Worm (Caenorhabditis elegans) whole organism, L1 larva: Measurements from ENCODE around the gene M02B1.3.

Experiments used
- C34B4.2 ChIP-seq: sonication (generic microtip); optimal IDR thresholded peaks from 2 replicates; lab custom pipeline; 2017; ENCODE audit warnings: mild to moderate bottlenecking, missing genetic modification characterization, missing compliant biosample characterization
- aly-2 ChIP-seq: fragments of 150-350 bp; optimal IDR thresholded peaks from 2 replicates; lab custom pipeline; 2014; ENCODE audit warnings: missing biosample characterization, missing genetic modification characterization
- blmp-1 ChIP-seq: fragments of 150-350 bp; optimal IDR thresholded peaks from 2 replicates; lab custom pipeline; 2014; ENCODE audit warnings: missing biosample characterization, missing genetic modification characterization
- dsc-1 ChIP-seq: sonication (generic microtip); optimal IDR thresholded peaks from 2 replicates; lab custom pipeline; 2016; ENCODE audit warnings: mild to moderate bottlenecking, missing genetic modification characterization, missing compliant biosample characterization
- efl-1 ChIP-seq, 4 experiments: fragments of 150-350 bp; optimal IDR thresholded peaks in 3 of 4; peaks in 1 of 4; 1 replicate in 1 of 4; 2 replicates in 3 of 4; lab custom pipeline; 2014; ENCODE audit warnings: missing biosample characterization in 2 of 4, missing genetic modification characterization in 2 of 4, missing genetic modification reagents in 2 of 4
- egl-13 ChIP-seq: sonication (generic microtip); optimal IDR thresholded peaks from 2 replicates; lab custom pipeline; 2016; ENCODE audit warnings: missing genotype, missing genetic modification reagents, missing genetic modification characterization, missing compliant biosample characterization
- elt-2 ChIP-seq: sonication (generic microtip); optimal IDR thresholded peaks from 2 replicates; lab custom pipeline; 2016; ENCODE audit warnings: missing genetic modification characterization, mild to moderate bottlenecking, inconsistent platforms, missing compliant biosample characterization, missing genetic modification reagents
- elt-3 ChIP-seq, 6 experiments: fragments of 150-350 bp in 1 of 6; sonication (generic microtip); optimal IDR thresholded peaks; 2 replicates each; lab custom pipeline; 2017 to 2018; ENCODE audit warnings: missing biosample characterization in 6 of 6, missing genetic modification characterization in 6 of 6, inconsistent platforms in 1 of 6
- ets-5 ChIP-seq: fragments of 200-800 bp; sonication (Bioruptor generic); IDR thresholded peaks from 2 replicates; pipeline ENCODE4 v1.3.6; 2022; ENCODE audit warnings: missing genetic modification characterization, missing compliant biosample characterization
- fkh-8 ChIP-seq: sonication (generic microtip); optimal IDR thresholded peaks from 2 replicates; lab custom pipeline; 2016; ENCODE audit warnings: mild to moderate bottlenecking, missing genetic modification characterization, missing compliant biosample characterization
- hlh-17 ChIP-seq: fragments of 200-800 bp; sonication (Bioruptor generic); optimal IDR thresholded peaks from 2 replicates; lab custom pipeline; 2018; ENCODE audit warnings: missing genetic modification characterization, mild to moderate bottlenecking, missing compliant biosample characterization, moderate library complexity, borderline replicate concordance
- hlh-4 ChIP-seq: sonication (generic microtip); optimal IDR thresholded peaks from 2 replicates; lab custom pipeline; 2016; ENCODE audit warnings: mild to moderate bottlenecking, missing genetic modification characterization, missing compliant biosample characterization
- lin-14 ChIP-seq: fragments of 200-800 bp; sonication (Bioruptor generic); optimal IDR thresholded peaks from 2 replicates; lab custom pipeline; 2018; ENCODE audit warnings: mild to moderate bottlenecking, missing genetic modification characterization, moderate library complexity, missing compliant biosample characterization
- lir-3 ChIP-seq: sonication (generic microtip); optimal IDR thresholded peaks from 2 replicates; lab custom pipeline; 2016; ENCODE audit warnings: mild to moderate bottlenecking, missing genetic modification characterization, moderate library complexity, missing compliant biosample characterization; ENCODE audit not compliant: poor library complexity
- mdl-1 ChIP-seq, 2 experiments: fragments of 150-350 bp; optimal IDR thresholded peaks; 2 replicates each; lab custom pipeline; 2014 to 2017; ENCODE audit warnings: missing biosample characterization in 2 of 2, missing genetic modification characterization in 2 of 2, inconsistent platforms in 1 of 2
- nhr-19 ChIP-seq: fragments of 200-800 bp; sonication (Bioruptor generic); conservative IDR thresholded peaks from 2 replicates; pipeline ENCODE4 v1.3.6; 2022; ENCODE audit warnings: missing genetic modification characterization, missing compliant biosample characterization
- nhr-71 ChIP-seq: sonication (generic microtip); optimal IDR thresholded peaks from 2 replicates; lab custom pipeline; 2016; ENCODE audit warnings: mild to moderate bottlenecking, missing genetic modification characterization, moderate library complexity, missing compliant biosample characterization
- nhr-76 ChIP-seq: sonication (generic microtip); optimal IDR thresholded peaks from 2 replicates; lab custom pipeline; 2017; ENCODE audit warnings: missing biosample characterization, missing genetic modification characterization
- nhr-85 ChIP-seq: sonication (generic microtip); peaks from one replicate; lab custom pipeline; 2016; ENCODE audit warnings: missing genetic modification characterization, inconsistent platforms, missing compliant biosample characterization
- nhr-90 ChIP-seq: sonication (generic microtip); optimal IDR thresholded peaks from 2 replicates; lab custom pipeline; 2016; ENCODE audit warnings: mild to moderate bottlenecking, missing genetic modification characterization, missing compliant biosample characterization; ENCODE audit not compliant: poor library complexity
- snpc-4 ChIP-seq: fragments of 150-350 bp; optimal IDR thresholded peaks from 2 replicates; lab custom pipeline; 2014; ENCODE audit warnings: missing biosample characterization, missing genetic modification characterization
- tlp-1 ChIP-seq: fragments of 150-350 bp; optimal IDR thresholded peaks from 2 replicates; lab custom pipeline; 2014; ENCODE audit warnings: missing biosample characterization, missing genetic modification characterization
- unc-62 ChIP-seq: fragments of 150-350 bp; optimal IDR thresholded peaks from 2 replicates; lab custom pipeline; 2014; ENCODE audit warnings: missing biosample characterization, missing genetic modification reagents, missing genetic modification characterization
- unc-86 ChIP-seq: sonication (generic microtip); optimal IDR thresholded peaks from 2 replicates; lab custom pipeline; 2016; ENCODE audit warnings: missing genetic modification characterization, missing compliant biosample characterization
- vab-15 ChIP-seq: sonication (generic microtip); optimal IDR thresholded peaks from 2 replicates; lab custom pipeline; 2017; ENCODE audit warnings: missing genotype, mild to moderate bottlenecking, missing genetic modification characterization, missing compliant biosample characterization
- ztf-4 ChIP-seq: fragments of 150-350 bp; optimal IDR thresholded peaks from 2 replicates; lab custom pipeline; 2014; ENCODE audit warnings: missing biosample characterization, missing genetic modification characterization

Gene M02B1.3

DNA sequence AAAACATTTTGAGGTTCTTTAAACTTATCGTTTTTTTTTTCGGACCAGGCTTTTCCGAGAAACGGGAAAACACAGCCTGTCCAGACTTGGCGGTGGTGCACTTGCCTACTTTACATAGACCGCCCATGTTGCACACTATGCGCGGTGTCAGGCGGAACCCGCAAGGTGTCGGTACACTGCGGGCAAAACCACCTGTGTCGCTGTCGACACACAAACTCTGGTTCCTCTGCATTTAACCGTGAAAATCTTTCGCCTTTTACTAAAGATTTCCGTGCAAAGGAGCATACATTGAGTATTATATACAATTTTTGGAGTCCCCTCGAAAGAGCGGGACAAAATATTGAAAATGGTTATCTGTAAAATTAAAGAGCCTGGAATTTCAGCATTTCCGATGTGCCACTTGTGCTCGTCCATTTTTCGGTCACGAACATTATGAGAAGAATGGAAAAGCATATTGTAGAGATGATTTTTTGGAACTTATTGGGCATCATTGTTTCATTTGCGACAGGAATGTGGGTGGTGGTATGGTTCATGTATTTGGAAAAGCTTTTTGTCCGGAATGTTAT lies 40.9 kb upstream of the M02B1.3 start:
- TF ChIP-seq vab-15 (tag; lab: Kevin White, UChicago), result no peak
- TF ChIP-seq hlh-4 (tag; lab: Kevin White, UChicago), result no peak
- peak; percentile 28 for TF ChIP-seq elt-2 (tag; lab: Kevin White, UChicago)
- no peak for TF ChIP-seq efl-1 (optimal IDR thresholded peaks at IDR 0.05; lab: Kevin White, UChicago)
- TF ChIP-seq efl-1 (GFP tag; optimal IDR thresholded peaks at IDR 0.05 in 1 of 2; lab: Kevin White, UChicago), result no peak
- TF ChIP-seq snpc-4 (tag; lab: Kevin White, UChicago), result peak; percentile 80
- no peak for TF ChIP-seq aly-2 (tag; lab: Kevin White, UChicago)
- TF ChIP-seq egl-13 (tag; lab: Kevin White, UChicago), result no peak
- TF ChIP-seq nhr-85 (tag; lab: Kevin White, UChicago), result peak; percentile 53
- peak; percentile 8 for TF ChIP-seq nhr-90 (tag; lab: Kevin White, UChicago)
- TF ChIP-seq nhr-19 (GFP tag; lab: Robert Waterston, UW), result 0 out of 2 replicates have a peak, but pooled peaks have one; percentile 31
- peak; percentile 23 for TF ChIP-seq nhr-71 (tag; lab: Kevin White, UChicago)

- no peak for TF ChIP-seq fkh-8
- TF ChIP-seq efl-1 (optimal IDR thresholded peaks at IDR 0.05; lab: Kevin White, UChicago), result no peak
- TF ChIP-seq efl-1 (GFP tag; optimal IDR thresholded peaks at IDR 0.05 in 1 of 2; lab: Kevin White, UChicago), result no peak
- no peak for TF ChIP-seq blmp-1
- no peak for TF ChIP-seq ztf-4
- TF ChIP-seq nhr-85 (tag; lab: Kevin White, UChicago), result peak; percentile 81
- no peak for TF ChIP-seq unc-62
- TF ChIP-seq lir-3 (tag; lab: Kevin White, UChicago), result no peak
- TF ChIP-seq lin-14 (GFP tag; lab: Kevin White, UChicago), result peak; percentile 66
Measured at ce11 chrIV:12796811-12797210, 39.5 kb upstream of the M02B1.3 start.

- no peak for TF ChIP-seq blmp-1
- TF ChIP-seq nhr-19 (GFP tag; lab: Robert Waterston, UW), result no peak
- no peak for TF ChIP-seq egl-13 (tag; lab: Kevin White, UChicago)
- TF ChIP-seq C34B4.2, result no peak
- no peak for TF ChIP-seq nhr-76
Measured at ce11 chrIV:12805595-12805994, 30.7 kb upstream of the M02B1.3 start, which contains the start of gene F07C6.4. Gene F07C6.4, plus strand, starts transcription at chrIV:12805924.

ce11 chrIV:12811554-12811953 lies 24.8 kb upstream of the M02B1.3 start:
- TF ChIP-seq unc-86 (tag; lab: Kevin White, UChicago), result peak; percentile 27
- TF ChIP-seq lir-3 (tag; lab: Kevin White, UChicago), result no peak
- TF ChIP-seq, all 84 proteins: peak for 1

DNA sequence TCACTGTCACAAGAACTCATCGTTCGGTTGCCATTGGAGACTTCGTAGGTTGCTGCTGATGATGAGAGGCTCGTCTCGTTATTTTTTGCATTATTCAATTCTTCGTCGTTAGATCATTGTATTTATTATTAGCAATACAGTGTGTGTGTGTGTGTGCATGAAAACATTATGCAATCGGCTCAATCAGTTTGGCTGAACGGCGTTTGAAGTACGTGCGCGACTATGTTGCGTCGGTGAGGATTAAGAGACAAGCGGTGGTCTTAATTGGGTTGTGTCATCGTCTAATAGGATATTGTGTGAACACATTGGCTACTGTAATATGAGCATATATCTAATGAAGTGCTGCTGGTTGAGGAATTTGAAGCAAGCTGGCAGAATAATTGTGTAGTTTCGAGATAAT lies 22.5 kb upstream of the M02B1.3 start:
- TF ChIP-seq efl-1 (optimal IDR thresholded peaks at IDR 0.05; lab: Kevin White, UChicago), result no peak
- TF ChIP-seq efl-1 (GFP tag; optimal IDR thresholded peaks at IDR 0.05 in 1 of 2; lab: Kevin White, UChicago), result peak in 1 of 2 experiments; percentile 22
- TF ChIP-seq unc-62, result no peak

DNA sequence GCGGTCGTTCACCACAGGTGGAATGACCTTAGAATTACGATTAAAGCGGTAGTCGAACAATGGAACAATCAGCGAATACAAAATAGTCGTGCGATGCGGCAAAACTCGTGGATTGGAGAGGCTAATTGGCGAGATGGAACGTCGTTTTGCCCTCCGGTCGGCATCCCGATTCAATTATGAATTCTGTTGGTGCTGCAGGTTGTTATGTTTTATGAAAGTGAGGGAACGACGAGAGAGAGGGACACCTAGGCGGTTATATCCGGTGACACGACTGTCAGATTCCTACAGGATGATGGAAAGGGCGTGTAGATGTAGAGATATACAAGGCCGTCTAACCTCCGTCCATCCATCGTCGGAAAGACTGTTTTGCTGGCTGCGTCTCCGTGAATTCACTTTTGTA lies 19.7 kb upstream of the M02B1.3 start:
- TF ChIP-seq nhr-85 (tag; lab: Kevin White, UChicago), result peak; percentile 27
- no peak for TF ChIP-seq tlp-1
- no peak for TF ChIP-seq hlh-4 (tag; lab: Kevin White, UChicago)
- TF ChIP-seq blmp-1, result peak; percentile 50

DNA sequence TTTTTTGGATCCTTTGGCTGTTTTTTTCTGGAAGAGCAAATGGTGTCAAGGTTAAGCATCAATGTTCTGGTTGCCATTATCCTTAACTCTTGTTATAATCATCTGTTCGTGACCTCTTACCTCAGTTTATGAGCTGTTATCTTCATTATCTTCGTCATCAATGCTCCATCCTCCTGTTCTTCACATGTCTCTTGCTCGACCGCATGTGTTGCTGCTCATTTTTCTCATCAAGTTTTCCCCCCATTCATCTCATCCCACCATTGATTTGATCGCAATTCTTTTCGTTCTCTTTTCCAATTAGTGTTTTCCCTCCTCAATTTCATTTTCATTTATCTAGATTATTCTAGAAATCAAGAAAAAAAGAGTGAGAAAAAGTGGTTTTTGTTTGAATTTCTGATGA lies 18.8 kb upstream of the M02B1.3 start:
- TF ChIP-seq dsc-1 (tag; lab: Kevin White, UChicago) (peak; percentile 56), fkh-8 (no peak), lin-14 (GFP tag; lab: Kevin White, UChicago) (peak; percentile 17)

DNA sequence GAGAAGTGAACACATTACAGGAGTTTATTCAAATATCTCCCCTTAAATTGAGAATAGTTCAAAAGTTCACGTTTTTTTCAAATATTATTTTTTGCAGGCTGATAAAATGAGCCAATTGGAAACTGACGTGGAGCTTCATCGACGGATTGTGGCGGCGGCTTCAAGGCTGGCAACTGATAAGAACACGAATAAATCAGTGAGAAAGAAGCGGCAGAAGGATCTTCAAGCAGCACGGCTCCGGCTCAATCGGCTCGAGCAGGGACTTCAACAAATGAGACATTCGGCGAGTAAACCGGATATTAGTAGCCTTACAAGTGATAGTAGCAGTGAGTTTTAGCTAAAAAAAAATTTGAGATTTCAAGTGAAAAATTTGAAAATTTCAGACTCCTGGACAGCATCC lies 11.0 kb upstream of the M02B1.3 start, which contains the start of gene M02B1.4:
TSS of gene M02B1.4 (minus strand) at position 9 of the 400 bp plus-strand sequence.
- TF ChIP-seq hlh-17 (GFP tag; lab: Kevin White, UChicago), result no peak
- TF ChIP-seq mdl-1 (tag; optimal IDR thresholded peaks at IDR 0.05; lab: Kevin White, UChicago), result no peak
- TF ChIP-seq ets-5 (GFP tag; lab: Robert Waterston, UW), result no peak
- TF ChIP-seq elt-3 (tag; optimal IDR thresholded peaks at IDR 0.05; lab: Kevin White, UChicago), result no peak
- no peak for TF ChIP-seq unc-62
